Worm (Caenorhabditis elegans): ENCODE results near the gene lge-1.

DNA sequence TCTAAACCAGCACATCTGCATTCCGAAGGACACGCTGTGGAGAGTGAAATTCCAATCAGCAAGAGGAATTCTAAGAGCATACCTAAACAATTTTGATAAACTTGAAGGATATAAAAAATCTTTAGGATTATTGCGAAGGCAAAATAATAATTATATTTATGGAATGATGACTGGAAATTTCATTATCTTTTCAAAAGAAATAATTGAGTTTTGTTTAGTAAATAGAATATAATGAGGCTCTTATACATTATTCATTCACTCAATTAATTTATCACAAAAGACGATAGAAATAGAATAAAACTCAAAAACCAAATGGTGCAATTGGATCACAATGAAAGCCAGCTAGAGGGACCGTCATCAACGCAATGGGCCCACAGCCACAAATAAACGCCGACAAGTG, 12.8 kb downstream of the lge-1 start, which contains the start of gene pxn-2:
- TF ChIP-seq hlh-30 (tag; optimal IDR thresholded peaks at IDR 0.05; ENCODE audit: insufficient read depth) (no peak), madf-9 (GFP tag; conservative IDR thresholded peaks at IDR 0.05) (no peak), ceh-32 (tag; optimal IDR thresholded peaks at IDR 0.05; ENCODE audit: poor library complexity) (no peak), snpc-4 (tag; optimal IDR thresholded peaks at IDR 0.05) (no peak), fos-1 (tag; optimal IDR thresholded peaks at IDR 0.05) (no peak), nhr-76 (tag; optimal IDR thresholded peaks at IDR 0.05) (no peak)

Data from whole organism, L4 larva.